Worm (Caenorhabditis elegans) whole organism, L4 larva: ENCODE data around the gene let-653.

Source experiments
- ceh-20 ChIP-seq: fragments of 200-800 bp; sonication (Bioruptor generic); IDR thresholded peaks from 2 replicates; pipeline ENCODE4 v1.3.6; 2022; ENCODE audit warnings: missing genetic modification reagents, missing genetic modification characterization, missing compliant biosample characterization
- dmd-9 ChIP-seq: fragments of 200-800 bp; sonication (Bioruptor generic); IDR thresholded peaks from 2 replicates; pipeline ENCODE4 v1.3.6; 2022; ENCODE audit warnings: missing genetic modification reagents, missing genetic modification characterization, missing compliant biosample characterization
- hlh-11 ChIP-seq: fragments of 200-800 bp; sonication (Bioruptor generic); optimal IDR thresholded peaks from 2 replicates; lab custom pipeline; 2018; ENCODE audit warnings: mild to moderate bottlenecking, missing genetic modification characterization, missing compliant biosample characterization
- lin-13 ChIP-seq: fragments of 150-350 bp; optimal IDR thresholded peaks from 2 replicates; lab custom pipeline; 2014; ENCODE audit warnings: missing biosample characterization, missing genetic modification reagents, missing genetic modification characterization
- lsy-2 ChIP-seq, 2 experiments: fragments of 150-350 bp in 1 of 2; sonication (generic microtip) in 1 of 2; optimal IDR thresholded peaks; 2 replicates each; lab custom pipeline; 2014 to 2017; ENCODE audit warnings: missing biosample characterization in 2 of 2, missing genetic modification characterization in 2 of 2
- nhr-11 ChIP-seq: fragments of 150-350 bp; optimal IDR thresholded peaks from 2 replicates; lab custom pipeline; 2014; ENCODE audit warnings: missing biosample characterization, missing genetic modification characterization
- nhr-25 ChIP-seq: sonication (generic microtip); optimal IDR thresholded peaks from 2 replicates; lab custom pipeline; 2017; ENCODE audit warnings: missing genetic modification characterization, mild to moderate bottlenecking, missing compliant biosample characterization, antibody characterized with exemption, moderate library complexity, borderline replicate concordance; ENCODE audit not compliant: insufficient read depth
- nhr-6 ChIP-seq: fragments of 150-350 bp; optimal IDR thresholded peaks from 2 replicates; lab custom pipeline; 2014; ENCODE audit warnings: missing biosample characterization, missing genetic modification characterization
- sdz-12 ChIP-seq: fragments of 200-800 bp; sonication (Bioruptor generic); optimal IDR thresholded peaks from 2 replicates; lab custom pipeline; 2018; ENCODE audit warnings: mild to moderate bottlenecking, missing genetic modification characterization, missing compliant biosample characterization
- skn-1 ChIP-seq: fragments of 150-350 bp; optimal IDR thresholded peaks from 2 replicates; lab custom pipeline; 2014; ENCODE audit warnings: missing biosample characterization, missing genetic modification characterization
- unc-62 ChIP-seq, 3 experiments: fragments of 150-350 bp in 1 of 3; sonication (generic microtip); optimal IDR thresholded peaks in 2 of 3; peaks in 1 of 3; 1 replicate in 1 of 3; 2 replicates in 2 of 3; lab custom pipeline; 2014 to 2017; ENCODE audit warnings: missing biosample characterization in 3 of 3, missing genetic modification characterization in 3 of 3, missing genetic modification reagents in 3 of 3, missing genotype in 1 of 3
- zip-11 ChIP-seq: fragments of 200-800 bp; sonication (Bioruptor generic); IDR thresholded peaks from 2 replicates; pipeline ENCODE4 v1.3.6; 2022; ENCODE audit warnings: missing genetic modification characterization, missing compliant biosample characterization

- no peak for TF ChIP-seq nhr-6 (tag; lab: Kevin White, UChicago)
- TF ChIP-seq unc-62 (GFP tag; optimal IDR thresholded peaks at IDR 0.05 in 1 of 2; lab: Kevin White, UChicago): peak in 1 of 2 experiments; percentile 90
- no peak for TF ChIP-seq unc-62 (tag; optimal IDR thresholded peaks at IDR 0.05; lab: Kevin White, UChicago)
- no peak for TF ChIP-seq hlh-11 (tag; lab: Kevin White, UChicago)
- TF ChIP-seq lin-13 (GFP tag; lab: Kevin White, UChicago): no peak
- no peak for TF ChIP-seq dmd-9 (GFP tag; lab: Robert Waterston, UW)
- TF ChIP-seq nhr-11 (tag; lab: Kevin White, UChicago): no peak
- no peak for TF ChIP-seq lsy-2 (tag; optimal IDR thresholded peaks at IDR 0.05; lab: Kevin White, UChicago)
- TF ChIP-seq skn-1 (tag; lab: Kevin White, UChicago): no peak
- no peak for TF ChIP-seq ceh-20 (GFP tag; lab: Robert Waterston, UW)
- no peak for TF ChIP-seq sdz-12
- TF ChIP-seq zip-11: no peak
- TF ChIP-seq nhr-25 (tag; lab: Kevin White, UChicago): no peak
These were observed 15.0 kb downstream of the let-653 start for ce11 chrIV:11900399-11900798.
